Worm (Caenorhabditis elegans) whole organism, L4 larva: Measurements from ENCODE around the gene calu-1.

ENCODE experiments used
- F49E8.2 ChIP-seq: sonication (generic microtip); optimal IDR thresholded peaks from 2 replicates; lab custom pipeline; 2016; ENCODE audit warnings: missing compliant biosample characterization, mild to moderate bottlenecking, missing genetic modification characterization, borderline replicate concordance
- T20F7.1 ChIP-seq: fragments of 200-800 bp; sonication (Bioruptor generic); optimal IDR thresholded peaks from 2 replicates; lab custom pipeline; 2018; ENCODE audit warnings: mild to moderate bottlenecking, missing genetic modification characterization, missing compliant biosample characterization
- T26A8.4 ChIP-seq: fragments of 200-800 bp; sonication (Bioruptor generic); IDR thresholded peaks from 2 replicates; pipeline ENCODE4 v1.3.6; 2022; ENCODE audit warnings: missing genetic modification characterization, missing compliant biosample characterization
- Y105C5A.15 ChIP-seq: fragments of 200-800 bp; sonication (Bioruptor generic); IDR thresholded peaks from 2 replicates; pipeline ENCODE4 v1.3.6; 2022; ENCODE audit warnings: missing genetic modification characterization, missing compliant biosample characterization
- Y48G9A.11 ChIP-seq: fragments of 200-800 bp; sonication (Bioruptor generic); IDR thresholded peaks from 2 replicates; pipeline ENCODE4 v1.3.6; 2022; ENCODE audit warnings: missing genetic modification reagents, missing genetic modification characterization, missing compliant biosample characterization
- Y5F2A.4 ChIP-seq: fragments of 200-800 bp; sonication (Bioruptor generic); optimal IDR thresholded peaks from 2 replicates; lab custom pipeline; 2018; ENCODE audit warnings: mild to moderate bottlenecking, missing genetic modification characterization, missing compliant biosample characterization
- ZK337.2 ChIP-seq: fragments of 200-800 bp; sonication (Bioruptor generic); IDR thresholded peaks from 2 replicates; pipeline ENCODE4 v1.3.6; 2022; ENCODE audit warnings: missing genetic modification reagents, missing genetic modification characterization, missing compliant biosample characterization
- ZK546.5 ChIP-seq, 2 experiments: sonication (generic microtip); optimal IDR thresholded peaks; 2 replicates each; lab custom pipeline; 2017; ENCODE audit warnings: missing biosample characterization in 2 of 2, missing genetic modification characterization in 2 of 2
- ama-1 ChIP-seq: fragments of 150-350 bp; optimal IDR thresholded peaks from 2 replicates; lab custom pipeline; 2014; ENCODE audit warnings: inconsistent platforms, mixed read lengths
- ceh-44 ChIP-seq: fragments of 200-800 bp; sonication (Bioruptor generic); IDR thresholded peaks from 2 replicates; pipeline ENCODE4 v1.3.6; 2022; ENCODE audit warnings: missing genetic modification reagents, missing genetic modification characterization, missing compliant biosample characterization
- ceh-62 ChIP-seq: sonication (generic microtip); optimal IDR thresholded peaks from 2 replicates; lab custom pipeline; 2017; ENCODE audit warnings: missing biosample characterization, missing genetic modification characterization
- ceh-82 ChIP-seq: sonication (generic microtip); optimal IDR thresholded peaks from 2 replicates; lab custom pipeline; 2017; ENCODE audit warnings: missing biosample characterization, missing genetic modification characterization
- ces-1 ChIP-seq: fragments of 150-350 bp; sonication (generic microtip); optimal IDR thresholded peaks from 4 replicates; lab custom pipeline; 2014; ENCODE audit warnings: missing biosample characterization, missing genetic modification reagents, missing genetic modification characterization
- daf-12 ChIP-seq: fragments of 150-350 bp; optimal IDR thresholded peaks from 2 replicates; lab custom pipeline; 2014; ENCODE audit warnings: missing biosample characterization, missing genetic modification reagents, missing genetic modification characterization
- daf-16 ChIP-seq, 3 experiments: sonication (generic microtip); optimal IDR thresholded peaks; 2 replicates each; lab custom pipeline; 2016 to 2017; ENCODE audit warnings: missing genetic modification characterization in 3 of 3, missing genetic modification reagents in 3 of 3, mild to moderate bottlenecking in 2 of 3, missing compliant biosample characterization in 2 of 3, missing biosample characterization in 1 of 3, moderate library complexity in 1 of 3
- daf-19 ChIP-seq: fragments of 200-800 bp; sonication (Bioruptor generic); conservative IDR thresholded peaks from 2 replicates; pipeline ENCODE4 v1.3.6; 2022; ENCODE audit warnings: missing genetic modification characterization, missing compliant biosample characterization
- daf-8 ChIP-seq: fragments of 200-800 bp; sonication (Bioruptor generic); IDR thresholded peaks from 2 replicates; pipeline ENCODE4 v1.3.6; 2022; ENCODE audit warnings: missing genetic modification characterization, missing compliant biosample characterization
- dmd-6 ChIP-seq: fragments of 200-800 bp; sonication (Bioruptor generic); IDR thresholded peaks from 2 replicates; pipeline ENCODE4 v1.3.6; 2022; ENCODE audit warnings: missing genetic modification reagents, missing genetic modification characterization, missing compliant biosample characterization
- egl-27 ChIP-seq: sonication (generic microtip); optimal IDR thresholded peaks from 3 replicates; lab custom pipeline; 2017; ENCODE audit warnings: missing biosample characterization, missing genetic modification reagents, missing genetic modification characterization
- fkh-10 ChIP-seq: fragments of 150-350 bp; optimal IDR thresholded peaks from 2 replicates; lab custom pipeline; 2014; ENCODE audit warnings: missing biosample characterization, missing genetic modification reagents, missing genetic modification characterization
- fos-1 ChIP-seq: fragments of 150-350 bp; optimal IDR thresholded peaks from 2 replicates; lab custom pipeline; 2014; ENCODE audit warnings: missing biosample characterization, missing genetic modification characterization
- hif-1 ChIP-seq, 2 experiments: sonication (generic microtip); optimal IDR thresholded peaks; 2 replicates each; lab custom pipeline; 2016 to 2017; ENCODE audit warnings: missing compliant biosample characterization in 2 of 2, missing genetic modification characterization in 2 of 2, missing genetic modification reagents in 2 of 2, missing genotype in 2 of 2, mild to moderate bottlenecking in 1 of 2
- hlh-11 ChIP-seq: fragments of 200-800 bp; sonication (Bioruptor generic); optimal IDR thresholded peaks from 2 replicates; lab custom pipeline; 2018; ENCODE audit warnings: mild to moderate bottlenecking, missing genetic modification characterization, missing compliant biosample characterization
- hlh-30 ChIP-seq: sonication (generic microtip); optimal IDR thresholded peaks from 2 replicates; lab custom pipeline; 2017; ENCODE audit warnings: antibody characterized with exemption, mild to moderate bottlenecking, missing genetic modification characterization, missing compliant biosample characterization; ENCODE audit not compliant: insufficient read depth
- hmg-1.1 ChIP-seq: fragments of 200-800 bp; sonication (Bioruptor generic); IDR thresholded peaks from 2 replicates; pipeline ENCODE4 v1.3.6; 2022; ENCODE audit warnings: missing genetic modification reagents, missing genetic modification characterization, missing compliant biosample characterization
- jun-1 ChIP-seq: fragments of 150-350 bp; optimal IDR thresholded peaks from 2 replicates; lab custom pipeline; 2014; ENCODE audit warnings: missing biosample characterization, missing genetic modification reagents, missing genetic modification characterization
- lim-7 ChIP-seq: fragments of 200-800 bp; sonication (Bioruptor generic); IDR thresholded peaks from 2 replicates; pipeline ENCODE4 v1.3.6; 2022; ENCODE audit warnings: missing genetic modification characterization, missing compliant biosample characterization
- lin-13 ChIP-seq: fragments of 150-350 bp; optimal IDR thresholded peaks from 2 replicates; lab custom pipeline; 2014; ENCODE audit warnings: missing biosample characterization, missing genetic modification reagents, missing genetic modification characterization
- lin-29 ChIP-seq: fragments of 200-800 bp; sonication (Bioruptor generic); IDR thresholded peaks from 2 replicates; pipeline ENCODE4 v1.3.6; 2022; ENCODE audit warnings: missing genetic modification reagents, missing genetic modification characterization, missing compliant biosample characterization
- lin-38 ChIP-seq: fragments of 200-800 bp; sonication (Bioruptor generic); IDR thresholded peaks from 2 replicates; pipeline ENCODE4 v1.3.6; 2022; ENCODE audit warnings: missing genetic modification reagents, missing genetic modification characterization, missing compliant biosample characterization
- lir-3 ChIP-seq: sonication (generic microtip); optimal IDR thresholded peaks from 2 replicates; lab custom pipeline; 2016; ENCODE audit warnings: mild to moderate bottlenecking, missing genetic modification characterization, missing compliant biosample characterization
- mdt-29 ChIP-seq: fragments of 200-800 bp; sonication (Bioruptor generic); IDR thresholded peaks from 2 replicates; pipeline ENCODE4 v1.3.6; 2022; ENCODE audit warnings: missing genetic modification reagents, missing genetic modification characterization, missing compliant biosample characterization
- mep-1 ChIP-seq: fragments of 150-350 bp; sonication (generic microtip); optimal IDR thresholded peaks from 3 replicates; lab custom pipeline; 2014; ENCODE audit warnings: missing biosample characterization, missing genetic modification characterization
- nhr-11 ChIP-seq: fragments of 150-350 bp; optimal IDR thresholded peaks from 2 replicates; lab custom pipeline; 2014; ENCODE audit warnings: missing biosample characterization, missing genetic modification characterization
- nhr-41 ChIP-seq: fragments of 200-800 bp; sonication (Bioruptor generic); IDR thresholded peaks from 2 replicates; pipeline ENCODE4 v1.3.6; 2022; ENCODE audit warnings: missing genetic modification reagents, missing genetic modification characterization, missing compliant biosample characterization
- nhr-42 ChIP-seq: fragments of 200-800 bp; sonication (Bioruptor generic); IDR thresholded peaks from 2 replicates; pipeline ENCODE4 v1.3.6; 2022; ENCODE audit warnings: missing genetic modification characterization, missing compliant biosample characterization
- nhr-48 ChIP-seq: sonication (generic microtip); optimal IDR thresholded peaks from 2 replicates; lab custom pipeline; 2016; ENCODE audit warnings: mild to moderate bottlenecking, missing genetic modification characterization, missing compliant biosample characterization
- pha-4 ChIP-seq, 2 experiments: fragments of 150-350 bp in 1 of 2; fragments of 200-800 bp in 1 of 2; sonication (Bioruptor generic) in 1 of 2; IDR thresholded peaks in 1 of 2; optimal IDR thresholded peaks in 1 of 2; 2 replicates each; pipeline versions ENCODE4 v1.3.6 to Lab custom; 2014 to 2022; ENCODE audit warnings: missing genetic modification characterization in 2 of 2, missing genetic modification reagents in 2 of 2, missing biosample characterization in 1 of 2, missing compliant biosample characterization in 1 of 2
- skn-1 ChIP-seq: fragments of 150-350 bp; optimal IDR thresholded peaks from 2 replicates; lab custom pipeline; 2014; ENCODE audit warnings: missing biosample characterization, missing genetic modification characterization
- tag-97 ChIP-seq: fragments of 200-800 bp; sonication (Bioruptor generic); IDR thresholded peaks from 2 replicates; pipeline ENCODE4 v1.3.6; 2022; ENCODE audit warnings: missing genetic modification characterization, missing compliant biosample characterization
- unc-130 ChIP-seq: sonication (generic microtip); optimal IDR thresholded peaks from 2 replicates; lab custom pipeline; 2016; ENCODE audit warnings: missing genetic modification reagents, missing genetic modification characterization, missing compliant biosample characterization

Gene calu-1

ce11 chrX:4969228-4969627 is 1.5 kb downstream of the calu-1 start, which contains the start of gene M03F4.6 (continued):
- TF ChIP-seq lin-38 (GFP tag; lab: Robert Waterston, UW) (peak; percentile 43), nhr-41 (GFP tag; lab: Robert Waterston, UW) (no peak), mdt-29 (0 out of 2 replicates have a peak, but pooled peaks have one; percentile 46), ZK546.5 (tag; optimal IDR thresholded peaks at IDR 0.05; lab: Kevin White, UChicago) (no peak), mep-1 (tag; lab: Kevin White, UChicago) (peak; percentile 22), ZK337.2 (GFP tag; lab: Robert Waterston, UW) (no peak), daf-8 (GFP tag; lab: Robert Waterston, UW) (no peak), Y48G9A.11 (no peak), daf-16 (GFP tag; optimal IDR thresholded peaks at IDR 0.05; lab: Kevin White, UChicago) (peak; percentile 53 to 56), daf-16 (tag; optimal IDR thresholded peaks at IDR 0.05; lab: Kevin White, UChicago) (no peak), nhr-42 (GFP tag; lab: Robert Waterston, UW) (0 out of 2 replicates have a peak, but pooled peaks have one; percentile 58), ama-1 (lab: Kevin White, UChicago) (no peak), tag-97 (GFP tag; lab: Robert Waterston, UW) (no peak), F49E8.2 (tag; lab: Kevin White, UChicago) (no peak), hmg-1.1 (GFP tag; lab: Robert Waterston, UW) (peak; percentile 55; the same call in 1 of the 2 replicates), hlh-30 (tag; lab: Kevin White, UChicago) (no peak), nhr-48 (no peak), hlh-11 (tag; lab: Kevin White, UChicago) (peak; percentile 62), lin-13 (GFP tag; lab: Kevin White, UChicago) (peak; percentile 1), fos-1 (no peak), T26A8.4 (GFP tag; lab: Robert Waterston, UW) (peak; percentile 87), ceh-44 (GFP tag; lab: Robert Waterston, UW) (no peak), lin-29 (GFP tag; lab: Robert Waterston, UW) (0 out of 2 replicates have a peak, but pooled peaks have one; percentile 23), dmd-6 (GFP tag; lab: Robert Waterston, UW) (peak; percentile 42), T20F7.1 (GFP tag; lab: Kevin White, UChicago) (peak; percentile 2), daf-12 (tag; lab: Kevin White, UChicago) (no peak), ceh-82 (tag; lab: Kevin White, UChicago) (no peak), jun-1 (tag; lab: Kevin White, UChicago) (no peak), nhr-11 (no peak), unc-130 (GFP tag; lab: Kevin White, UChicago) (no peak)

DNA sequence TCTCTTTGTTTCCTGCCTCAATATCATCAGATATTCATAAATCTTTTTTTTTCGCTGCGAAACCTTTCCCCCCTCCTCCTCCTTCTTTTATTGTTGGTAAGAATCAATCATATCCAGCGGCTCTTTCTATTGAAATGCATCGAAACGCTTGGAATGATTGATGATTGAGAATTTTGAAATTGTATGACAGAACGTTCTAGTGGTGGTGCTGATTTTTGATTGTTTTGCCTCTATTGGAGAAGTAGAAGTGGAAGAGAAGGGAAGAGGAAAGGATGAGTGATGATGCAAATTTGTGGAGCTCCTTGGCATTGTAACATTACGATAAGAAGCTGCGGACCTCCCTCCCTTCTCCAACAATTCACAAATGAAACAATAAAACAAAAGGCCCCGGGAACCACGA is 5.1 kb downstream of the calu-1 start:
- no peak for TF ChIP-seq skn-1 (tag; lab: Kevin White, UChicago)
- no peak for TF ChIP-seq ceh-82 (tag; lab: Kevin White, UChicago)
- no peak for TF ChIP-seq hlh-11 (tag; lab: Kevin White, UChicago)
- TF ChIP-seq daf-19 (GFP tag; lab: Robert Waterston, UW) = no peak
- TF ChIP-seq lir-3 = no peak
- no peak for TF ChIP-seq pha-4 (GFP tag; IDR thresholded peaks at IDR 0.05; lab: Robert Waterston, UW)
- TF ChIP-seq pha-4 (tag; optimal IDR thresholded peaks at IDR 0.05; lab: Kevin White, UChicago) = no peak
- TF ChIP-seq daf-16 (GFP tag; optimal IDR thresholded peaks at IDR 0.05; lab: Kevin White, UChicago) = no peak
- TF ChIP-seq daf-16 (tag; optimal IDR thresholded peaks at IDR 0.05; lab: Kevin White, UChicago) = no peak
- no peak for TF ChIP-seq fkh-10 (GFP tag; lab: Kevin White, UChicago)
- TF ChIP-seq lim-7 (GFP tag; lab: Robert Waterston, UW) = no peak
- no peak for TF ChIP-seq Y5F2A.4 (GFP tag; lab: Kevin White, UChicago)
- TF ChIP-seq ces-1 (GFP tag; lab: Kevin White, UChicago) = no peak
- no peak for TF ChIP-seq egl-27 (tag; lab: Kevin White, UChicago)
- no peak for TF ChIP-seq hif-1 (tag; optimal IDR thresholded peaks at IDR 0.05; lab: Kevin White, UChicago)
- TF ChIP-seq Y105C5A.15 (GFP tag; lab: Robert Waterston, UW) = no peak
- TF ChIP-seq ceh-62 (tag; lab: Kevin White, UChicago) = no peak
